Worm (Caenorhabditis elegans) whole organism, late embryonic: ENCODE data around the gene mam-6.

Experiments used
- F13H6.1 ChIP-seq: sonication (generic microtip); optimal IDR thresholded peaks from 2 replicates; lab custom pipeline; 2016; ENCODE audit warnings: missing genetic modification characterization, missing compliant biosample characterization
- ahr-1 ChIP-seq: sonication (generic microtip); optimal IDR thresholded peaks from 2 replicates; lab custom pipeline; 2016; ENCODE audit warnings: missing genetic modification characterization, missing compliant biosample characterization
- ceh-31 ChIP-seq: sonication (generic microtip); optimal IDR thresholded peaks from 2 replicates; lab custom pipeline; 2016; ENCODE audit warnings: missing genetic modification characterization, missing compliant biosample characterization
- ceh-45 ChIP-seq: fragments of 200-800 bp; sonication (Bioruptor generic); IDR thresholded peaks from 2 replicates; pipeline ENCODE4 v1.3.6; 2022; ENCODE audit warnings: missing genetic modification reagents, missing genetic modification characterization, missing compliant biosample characterization
- che-1 ChIP-seq: sonication (generic microtip); optimal IDR thresholded peaks from 2 replicates; lab custom pipeline; 2016; ENCODE audit warnings: mild to moderate bottlenecking, missing genetic modification characterization, missing compliant biosample characterization
- dve-1 ChIP-seq: sonication (generic microtip); optimal IDR thresholded peaks from 2 replicates; lab custom pipeline; 2017; ENCODE audit warnings: antibody characterized with exemption, mild to moderate bottlenecking, missing genetic modification characterization, missing compliant biosample characterization
- hlh-30 ChIP-seq: sonication (generic microtip); optimal IDR thresholded peaks from 2 replicates; lab custom pipeline; 2017; ENCODE audit warnings: antibody characterized with exemption, missing genetic modification characterization, missing compliant biosample characterization; ENCODE audit not compliant: insufficient read depth
- lin-11 ChIP-seq: fragments of 200-800 bp; sonication (Bioruptor generic); optimal IDR thresholded peaks from 2 replicates; lab custom pipeline; 2018; ENCODE audit warnings: mild to moderate bottlenecking, missing genetic modification characterization, missing compliant biosample characterization
- nhr-232 ChIP-seq: sonication (generic microtip); optimal IDR thresholded peaks from 2 replicates; lab custom pipeline; 2016; ENCODE audit warnings: missing genetic modification characterization, missing compliant biosample characterization
- pax-1 ChIP-seq: fragments of 150-350 bp; optimal IDR thresholded peaks from 2 replicates; lab custom pipeline; 2014; ENCODE audit warnings: missing biosample characterization, missing genetic modification characterization
- pha-4 ChIP-seq: fragments of 150-350 bp; optimal IDR thresholded peaks from 2 replicates; lab custom pipeline; 2018; ENCODE audit warnings: missing biosample characterization, missing genetic modification reagents, missing genetic modification characterization
- sdc-2 ChIP-seq: sonication (generic microtip); optimal IDR thresholded peaks from 2 replicates; lab custom pipeline; 2016; ENCODE audit warnings: missing genotype, missing genetic modification characterization, missing compliant biosample characterization
- tbx-2 ChIP-seq: sonication (generic microtip); optimal IDR thresholded peaks from 2 replicates; lab custom pipeline; 2016; ENCODE audit warnings: missing genetic modification characterization, missing compliant biosample characterization
- zip-5 ChIP-seq: sonication (generic microtip); optimal IDR thresholded peaks from 2 replicates; lab custom pipeline; 2016; ENCODE audit warnings: missing genetic modification characterization, missing compliant biosample characterization

The mam-6 gene

DNA sequence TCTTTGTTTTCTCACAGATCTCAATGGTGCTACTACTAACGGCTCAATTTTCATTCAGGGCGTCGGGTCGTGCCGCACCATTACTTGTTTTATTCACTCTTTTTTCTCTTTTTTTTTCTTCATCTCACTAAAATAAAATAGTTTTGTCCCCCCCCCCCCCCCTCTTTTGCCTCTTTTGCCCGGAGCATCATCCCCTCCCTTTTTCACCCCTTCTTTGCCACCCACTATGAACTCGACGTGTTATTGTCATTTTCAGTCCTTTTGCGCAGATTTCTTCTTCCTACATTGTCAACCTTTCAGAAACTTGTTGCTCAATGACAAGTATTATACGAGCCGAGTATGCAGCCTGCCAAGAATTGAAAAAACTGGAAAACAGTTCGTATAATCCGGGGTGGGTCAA is 43.1 kb downstream of the mam-6 start, which contains the start of gene seb-3:
seb-3 (plus strand) TSS at position 301 of the 400 bp plus-strand sequence.
- TF ChIP-seq dve-1 (tag; lab: Kevin White, UChicago) (no peak), ahr-1 (tag; lab: Kevin White, UChicago) (no peak), F13H6.1 (tag; lab: Kevin White, UChicago) (no peak), zip-5 (tag; lab: Kevin White, UChicago) (no peak), pax-1 (no peak), ceh-45 (GFP tag; lab: Robert Waterston, UW) (no peak), nhr-232 (no peak), tbx-2 (tag; lab: Kevin White, UChicago) (no peak), sdc-2 (tag; lab: Kevin White, UChicago) (no peak), lin-11 (tag; lab: Kevin White, UChicago) (no peak), che-1 (tag; lab: Kevin White, UChicago) (no peak), pha-4 (no peak), hlh-30 (tag; lab: Kevin White, UChicago) (no peak), ceh-31 (no peak)
